Fruit fly (Drosophila melanogaster) whole organism, prepupa: ENCODE results near the gene CG11714.

ENCODE experiments used
- CG10631 ChIP-seq: fragments of 200-800 bp; sonication (Bioruptor generic); optimal IDR thresholded peaks from 2 replicates; lab custom pipeline; 2016; ENCODE audit warnings: missing biosample characterization, missing genetic modification characterization
- CG10669 ChIP-seq: fragments of 200-800 bp; sonication (Bioruptor generic); optimal IDR thresholded peaks from 3 replicates; lab custom pipeline; 2018; ENCODE audit warnings: missing biosample characterization, mild to moderate bottlenecking, missing genetic modification characterization, moderate library complexity
- CG11762 ChIP-seq: fragments of 200-800 bp; sonication (Bioruptor generic); optimal IDR thresholded peaks from 3 replicates; lab custom pipeline; 2016; ENCODE audit warnings: missing biosample characterization, missing genetic modification characterization; ENCODE audit not compliant: insufficient read depth
- CG15336 ChIP-seq: fragments of 200-800 bp; sonication (Bioruptor generic); IDR thresholded peaks from 2 replicates; pipeline ENCODE4 v1.3.6; 2022; ENCODE audit warnings: missing biosample characterization, missing genetic modification characterization
- CG1621 ChIP-seq: fragments of 200-800 bp; sonication (Bioruptor generic); optimal IDR thresholded peaks from 3 replicates; lab custom pipeline; 2018; ENCODE audit warnings: missing biosample characterization, mild to moderate bottlenecking, missing genetic modification characterization
- CG16779 ChIP-seq: fragments of 200-800 bp; sonication (Bioruptor generic); optimal IDR thresholded peaks from 3 replicates; lab custom pipeline; 2017; ENCODE audit warnings: missing biosample characterization, mild to moderate bottlenecking, missing genetic modification characterization
- CG32006 ChIP-seq: fragments of 200-800 bp; sonication (Bioruptor generic); optimal IDR thresholded peaks from 3 replicates; lab custom pipeline; 2017; ENCODE audit warnings: missing biosample characterization, mild to moderate bottlenecking, missing genetic modification characterization
- CG34406 ChIP-seq: fragments of 200-800 bp; sonication (Bioruptor generic); optimal IDR thresholded peaks from 3 replicates; lab custom pipeline; 2016; ENCODE audit warnings: missing biosample characterization, missing genetic modification characterization
- CG3919 ChIP-seq: fragments of 200-800 bp; sonication (Bioruptor generic); optimal IDR thresholded peaks from 3 replicates; lab custom pipeline; 2016; ENCODE audit warnings: missing biosample characterization, missing genetic modification characterization
- CG4318 ChIP-seq: fragments of 200-800 bp; sonication (Bioruptor generic); optimal IDR thresholded peaks from 3 replicates; lab custom pipeline; 2017; ENCODE audit warnings: missing biosample characterization, mild to moderate bottlenecking, missing genetic modification characterization
- CG6163 ChIP-seq: fragments of 200-800 bp; sonication (Bioruptor generic); IDR thresholded peaks from 3 replicates; pipeline ENCODE4 v1.3.6; 2022; ENCODE audit warnings: missing biosample characterization, missing genetic modification characterization
- CG6276 ChIP-seq: fragments of 200-800 bp; sonication (Bioruptor generic); optimal IDR thresholded peaks from 2 replicates; lab custom pipeline; 2017; ENCODE audit warnings: missing biosample characterization, mild to moderate bottlenecking, missing genetic modification characterization
- CG6808 ChIP-seq: fragments of 200-800 bp; sonication (Bioruptor generic); optimal IDR thresholded peaks from 3 replicates; lab custom pipeline; 2017; ENCODE audit warnings: missing biosample characterization, missing genetic modification characterization, mild to moderate bottlenecking, moderate library complexity, missing genetic modification reagents
- CG6854 ChIP-seq: fragments of 200-800 bp; sonication (Bioruptor generic); optimal IDR thresholded peaks from 2 replicates; lab custom pipeline; 2017; ENCODE audit warnings: missing biosample characterization, mild to moderate bottlenecking, missing genetic modification characterization
- CG7368 ChIP-seq: fragments of 200-800 bp; sonication (Bioruptor generic); optimal IDR thresholded peaks from 3 replicates; lab custom pipeline; 2016; ENCODE audit warnings: missing biosample characterization, missing genetic modification characterization
- CG8119 ChIP-seq: fragments of 200-800 bp; sonication (Bioruptor generic); IDR thresholded peaks from 3 replicates; pipeline ENCODE4 v1.3.6; 2022; ENCODE audit warnings: missing biosample characterization, missing genetic modification characterization
- Eip75B ChIP-seq: fragments of 200-800 bp; sonication (Bioruptor generic); optimal IDR thresholded peaks from 3 replicates; lab custom pipeline; 2016; ENCODE audit warnings: missing biosample characterization, missing genetic modification characterization
- Eip78C ChIP-seq: fragments of 200-800 bp; sonication (Bioruptor generic); peaks from one replicate; lab custom pipeline; 2016; ENCODE audit warnings: missing biosample characterization, missing genetic modification characterization
- Eip93F ChIP-seq: fragments of 200-800 bp; sonication (Bioruptor generic); optimal IDR thresholded peaks from 2 replicates; lab custom pipeline; 2016; ENCODE audit warnings: missing biosample characterization, mild to moderate bottlenecking, missing genetic modification characterization
- Gug ChIP-seq: fragments of 200-800 bp; sonication (Bioruptor generic); IDR thresholded peaks from 2 replicates; pipeline ENCODE4 v1.3.6; 2022; ENCODE audit warnings: missing biosample characterization, missing genetic modification characterization
- Hr38 ChIP-seq: sonication (Bioruptor generic); optimal IDR thresholded peaks from 2 replicates; lab custom pipeline; 2016; ENCODE audit warnings: missing biosample characterization, missing genetic modification characterization
- Hr39 ChIP-seq: fragments of 200-800 bp; sonication (Bioruptor generic); optimal IDR thresholded peaks from 2 replicates; lab custom pipeline; 2016; ENCODE audit warnings: missing biosample characterization, missing genetic modification characterization
- Hr4 ChIP-seq: fragments of 200-800 bp; sonication (Bioruptor generic); optimal IDR thresholded peaks from 3 replicates; lab custom pipeline; 2016; ENCODE audit warnings: missing biosample characterization, missing genetic modification characterization
- Lpt ChIP-seq: fragments of 200-800 bp; sonication (Bioruptor generic); optimal IDR thresholded peaks from 3 replicates; lab custom pipeline; 2016; ENCODE audit warnings: missing biosample characterization, missing genetic modification characterization
- Met ChIP-seq: fragments of 200-800 bp; sonication (Bioruptor generic); optimal IDR thresholded peaks from 3 replicates; lab custom pipeline; 2016; ENCODE audit warnings: missing biosample characterization, missing genetic modification characterization
- OdsH ChIP-seq: fragments of 200-800 bp; sonication (Bioruptor generic); optimal IDR thresholded peaks from 3 replicates; lab custom pipeline; 2016; ENCODE audit warnings: missing biosample characterization, missing genetic modification characterization
- Smox ChIP-seq: fragments of 200-800 bp; sonication (Bioruptor generic); optimal IDR thresholded peaks from 3 replicates; lab custom pipeline; 2016; ENCODE audit warnings: missing biosample characterization, missing genetic modification characterization
- Sox102F ChIP-seq: fragments of 200-800 bp; sonication (Bioruptor generic); optimal IDR thresholded peaks from 2 replicates; lab custom pipeline; 2016; ENCODE audit warnings: missing biosample characterization, mild to moderate bottlenecking, missing genetic modification characterization
- Sox14 ChIP-seq: fragments of 200-800 bp; sonication (Bioruptor generic); optimal IDR thresholded peaks from 3 replicates; lab custom pipeline; 2016; ENCODE audit warnings: missing biosample characterization, missing genetic modification characterization
- Sox15 ChIP-seq: fragments of 200-800 bp; sonication (Bioruptor generic); optimal IDR thresholded peaks from 3 replicates; lab custom pipeline; 2016; ENCODE audit warnings: missing biosample characterization, missing genetic modification characterization
- achi ChIP-seq: fragments of 200-800 bp; sonication (Bioruptor generic); optimal IDR thresholded peaks from 3 replicates; lab custom pipeline; 2016; ENCODE audit warnings: missing biosample characterization, missing genetic modification characterization
- acj6 ChIP-seq: fragments of 200-800 bp; sonication (Bioruptor generic); optimal IDR thresholded peaks from 3 replicates; lab custom pipeline; 2016; ENCODE audit warnings: missing biosample characterization, missing genetic modification characterization
- cyc ChIP-seq: fragments of 200-800 bp; sonication (Bioruptor generic); optimal IDR thresholded peaks from 3 replicates; lab custom pipeline; 2016; ENCODE audit warnings: missing biosample characterization, missing genetic modification characterization
- dac ChIP-seq: fragments of 200-800 bp; sonication (Bioruptor generic); optimal IDR thresholded peaks from 2 replicates; lab custom pipeline; 2017; ENCODE audit warnings: missing biosample characterization, mild to moderate bottlenecking, missing genetic modification characterization
- dsx ChIP-seq: fragments of 200-800 bp; optimal IDR thresholded peaks from 3 replicates; lab custom pipeline; 2019; ENCODE audit warnings: missing biosample characterization, mild to moderate bottlenecking, missing genetic modification characterization, moderate library complexity; ENCODE audit not compliant: poor library complexity, severe bottlenecking
- eg ChIP-seq: fragments of 200-800 bp; sonication (Bioruptor generic); IDR thresholded peaks from 3 replicates; pipeline ENCODE4 v1.3.6; 2022; ENCODE audit warnings: missing biosample characterization, missing genetic modification characterization
- esn ChIP-seq: fragments of 200-800 bp; sonication (Bioruptor generic); optimal IDR thresholded peaks from 2 replicates; lab custom pipeline; 2016; ENCODE audit warnings: missing biosample characterization, mild to moderate bottlenecking, missing genetic modification characterization, moderate library complexity
- fd59A ChIP-seq: fragments of 200-800 bp; sonication (Bioruptor generic); optimal IDR thresholded peaks from 2 replicates; lab custom pipeline; 2017; ENCODE audit warnings: missing biosample characterization, mild to moderate bottlenecking, missing genetic modification characterization, missing genetic modification reagents
- fd85E ChIP-seq: fragments of 200-800 bp; sonication (Bioruptor generic); optimal IDR thresholded peaks from 3 replicates; lab custom pipeline; 2016; ENCODE audit warnings: missing biosample characterization, missing genetic modification characterization
- fkh ChIP-seq: fragments of 200-800 bp; sonication (Bioruptor generic); optimal IDR thresholded peaks from 3 replicates; lab custom pipeline; 2017; ENCODE audit warnings: missing biosample characterization, mild to moderate bottlenecking, missing genetic modification characterization, moderate library complexity
- net ChIP-seq: fragments of 200-800 bp; sonication (Bioruptor generic); optimal IDR thresholded peaks from 3 replicates; lab custom pipeline; 2016; ENCODE audit warnings: missing biosample characterization, missing genetic modification characterization
- pdm3 ChIP-seq: fragments of 200-800 bp; sonication (Bioruptor generic); optimal IDR thresholded peaks from 3 replicates; lab custom pipeline; 2016; ENCODE audit warnings: missing biosample characterization, missing genetic modification characterization
- salr ChIP-seq, 2 experiments: fragments of 200-800 bp; sonication (Bioruptor generic); optimal IDR thresholded peaks; 3 replicates each; lab custom pipeline; 2016 to 2018; ENCODE audit warnings: missing biosample characterization in 2 of 2, missing genetic modification characterization in 2 of 2, mild to moderate bottlenecking in 1 of 2
- spab ChIP-seq: fragments of 200-800 bp; sonication (Bioruptor generic); optimal IDR thresholded peaks from 2 replicates; lab custom pipeline; 2017; ENCODE audit warnings: missing biosample characterization, mild to moderate bottlenecking, missing genetic modification characterization, missing genetic modification reagents
- ss ChIP-seq, 2 experiments: fragments of 200-800 bp; sonication (Bioruptor generic); optimal IDR thresholded peaks; 2 replicates in 1 of 2; 3 replicates in 1 of 2; lab custom pipeline; 2017 to 2018; ENCODE audit warnings: mild to moderate bottlenecking in 2 of 2, missing biosample characterization in 2 of 2, missing genetic modification characterization in 2 of 2, moderate library complexity in 1 of 2

The CG11714 gene

DNA sequence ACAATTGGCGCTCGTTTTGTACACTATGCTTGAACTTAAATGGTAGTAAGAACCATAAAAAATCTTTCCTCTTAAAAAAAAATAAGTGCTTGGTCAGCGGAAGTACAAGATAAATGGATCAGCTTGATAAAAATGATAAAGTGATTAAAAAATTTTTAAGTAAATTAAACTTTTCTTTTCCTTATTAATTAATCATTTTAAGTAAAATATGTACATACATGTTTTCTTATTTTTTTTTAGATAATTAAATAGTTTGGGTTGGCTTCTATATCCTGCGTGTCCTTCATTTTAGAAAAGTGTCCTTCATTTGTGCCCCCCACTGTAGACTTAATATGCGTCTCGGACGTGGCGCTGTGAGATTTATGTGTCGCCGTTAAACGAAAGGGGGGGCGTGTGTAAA, 34.1 kb upstream of the CG11714 start:
- TF ChIP-seq fkh (no peak), acj6 (GFP tag; lab: Kevin White, UChicago) (peak; percentile 32), dsx (GFP tag; lab: Kevin White, UChicago) (no peak), Eip78C (GFP tag; lab: Kevin White, UChicago) (peak; percentile 60), Gug (no peak), CG15336 (GFP tag; lab: Robert Waterston, UW) (peak; percentile 55), CG6854 (GFP tag; lab: Kevin White, UChicago) (no peak), cyc (GFP tag; lab: Kevin White, UChicago) (no peak), Hr4 (GFP tag; lab: Kevin White, UChicago) (peak; percentile 31), pdm3 (peak; percentile 29), CG10669 (GFP tag; lab: Kevin White, UChicago) (no peak), CG4318 (GFP tag; lab: Kevin White, UChicago) (peak; percentile 47), CG8119 (peak; percentile 32; the same call in 2 of the 3 replicates), CG32006 (GFP tag; lab: Kevin White, UChicago) (peak; percentile 62), Sox14 (no peak), Sox102F (GFP tag; lab: Kevin White, UChicago) (no peak), OdsH (peak; percentile 24)

DNA sequence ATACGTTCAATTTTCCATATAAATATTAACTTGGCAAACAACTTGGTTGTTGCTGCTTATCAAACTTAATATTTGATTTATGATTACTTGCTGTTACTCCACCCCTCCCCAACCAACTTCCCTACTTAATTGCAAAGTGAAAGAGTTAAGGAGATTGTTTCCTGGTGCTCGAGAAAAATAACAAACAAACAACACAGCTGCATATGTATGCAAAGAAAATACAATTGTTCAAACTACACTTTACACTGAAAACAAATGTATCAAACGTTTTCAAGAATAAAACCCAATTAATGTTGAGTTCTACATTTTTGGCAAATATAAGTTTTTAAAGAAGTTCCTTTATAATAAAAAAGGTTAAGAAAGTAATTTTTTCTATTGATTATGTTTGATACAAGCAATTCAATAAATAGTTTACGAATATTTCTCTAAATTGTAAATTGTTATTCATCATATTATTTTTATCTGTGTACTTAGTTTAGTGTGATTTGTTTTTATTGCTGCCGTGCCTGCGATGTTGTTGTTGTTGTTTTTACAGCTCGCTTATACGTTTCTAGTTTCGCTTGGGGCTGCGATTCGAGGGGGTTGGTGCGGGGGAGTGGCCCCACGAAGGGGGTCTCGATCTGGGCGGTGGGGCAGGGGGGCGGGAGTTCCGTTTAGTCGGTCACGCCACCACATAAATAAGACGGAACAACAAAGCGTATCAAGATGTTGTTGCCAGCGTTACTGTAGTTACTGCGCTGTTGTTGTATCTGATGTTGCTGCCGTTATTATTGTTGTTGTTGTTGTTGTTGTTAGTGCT, 33.3 kb upstream of the CG11714 start:
- TF ChIP-seq CG1621 (tag; lab: Kevin White, UChicago) (peak; percentile 37), salr (GFP tag; optimal IDR thresholded peaks at IDR 0.05; lab: Kevin White, UChicago) (peak; percentile 41 to 85), achi (GFP tag; lab: Kevin White, UChicago) (peak; percentile 41), CG3919 (GFP tag; lab: Kevin White, UChicago) (peak; percentile 37), CG6276 (GFP tag; lab: Kevin White, UChicago) (peak; percentile 63), CG16779 (no peak), Eip93F (no peak), CG11762 (GFP tag; lab: Kevin White, UChicago) (peak; percentile 33), Smox (GFP tag; lab: Kevin White, UChicago) (no peak), CG32006 (GFP tag; lab: Kevin White, UChicago) (peak; percentile 81), Sox14 (no peak), CG15336 (GFP tag; lab: Robert Waterston, UW) (peak; percentile 91), fd59A (peak; percentile 27), cyc (GFP tag; lab: Kevin White, UChicago) (no peak), CG34406 (GFP tag; lab: Kevin White, UChicago) (peak; percentile 43), CG10669 (GFP tag; lab: Kevin White, UChicago) (peak; percentile 53), CG7368 (GFP tag; lab: Kevin White, UChicago) (peak; percentile 17), esn (GFP tag; lab: Kevin White, UChicago) (no peak), CG6854 (GFP tag; lab: Kevin White, UChicago) (no peak), CG10631 (peak; percentile 37), pdm3 (peak; percentile 48), Met (no peak), CG4318 (GFP tag; lab: Kevin White, UChicago) (peak; percentile 67), Lpt (peak; percentile 68), CG6163 (GFP tag; lab: Robert Waterston, UW) (0 out of 3 replicates have a peak, but pooled peaks have one; percentile 11), fkh (peak; percentile 80), eg (GFP tag; lab: Robert Waterston, UW) (peak; percentile 82), dsx (GFP tag; lab: Kevin White, UChicago) (peak; percentile 60), OdsH (peak; percentile 59), Hr39 (GFP tag; lab: Kevin White, UChicago) (no peak), Hr4 (GFP tag; lab: Kevin White, UChicago) (peak; percentile 80), Eip75B (GFP tag; lab: Kevin White, UChicago) (peak; percentile 28), spab (GFP tag; lab: Kevin White, UChicago) (peak; percentile 48), CG6808 (peak; percentile 54), CG8119 (peak; percentile 92), dac (GFP tag; lab: Kevin White, UChicago) (no peak), Hr38 (GFP tag; lab: Kevin White, UChicago) (no peak), ss (GFP tag; optimal IDR thresholded peaks at IDR 0.05; lab: Kevin White, UChicago) (peak; percentile 65 to 91), Sox102F (GFP tag; lab: Kevin White, UChicago) (no peak), acj6 (GFP tag; lab: Kevin White, UChicago) (peak; percentile 23), net (peak; percentile 57), Sox15 (GFP tag; lab: Kevin White, UChicago) (no peak), fd85E (GFP tag; lab: Kevin White, UChicago) (no peak)
